Worm (Caenorhabditis elegans): ENCODE data around the gene C08E8.3.

ce11 chrV:18378819-18379218, 28.9 kb downstream of the C08E8.3 start, which contains the start of gene Y51A2B.8:
- TF ChIP-seq ama-1 (optimal IDR thresholded peaks at IDR 0.05) (no peak), nhr-21 (tag; optimal IDR thresholded peaks at IDR 0.05) (no peak), egl-27 (tag; optimal IDR thresholded peaks at IDR 0.05) (no peak)

Measured in whole organism, L2 larva.